Worm (Caenorhabditis elegans): ENCODE data around the gene F55H2.7.

ce11 chrIII:9542280-9542679 lies 26.2 kb upstream of the F55H2.7 start, which contains the start of gene mut-7:
- TF ChIP-seq peb-1 (tag; optimal IDR thresholded peaks at IDR 0.05) (no peak), mab-5 (tag; optimal IDR thresholded peaks at IDR 0.05) (no peak), ama-1 (optimal IDR thresholded peaks at IDR 0.05) (no peak), ceh-16 (tag; optimal IDR thresholded peaks at IDR 0.05) (no peak), elt-1 (tag; optimal IDR thresholded peaks at IDR 0.05) (no peak), nhr-11 (tag; optimal IDR thresholded peaks at IDR 0.05) (no peak), nhr-6 (tag; optimal IDR thresholded peaks at IDR 0.05) (no peak), snpc-4 (tag; optimal IDR thresholded peaks at IDR 0.05) (no peak), lin-39 (tag; optimal IDR thresholded peaks at IDR 0.05) (no peak)

Data from whole organism, L2 larva.